In the genomic region with DNA sequence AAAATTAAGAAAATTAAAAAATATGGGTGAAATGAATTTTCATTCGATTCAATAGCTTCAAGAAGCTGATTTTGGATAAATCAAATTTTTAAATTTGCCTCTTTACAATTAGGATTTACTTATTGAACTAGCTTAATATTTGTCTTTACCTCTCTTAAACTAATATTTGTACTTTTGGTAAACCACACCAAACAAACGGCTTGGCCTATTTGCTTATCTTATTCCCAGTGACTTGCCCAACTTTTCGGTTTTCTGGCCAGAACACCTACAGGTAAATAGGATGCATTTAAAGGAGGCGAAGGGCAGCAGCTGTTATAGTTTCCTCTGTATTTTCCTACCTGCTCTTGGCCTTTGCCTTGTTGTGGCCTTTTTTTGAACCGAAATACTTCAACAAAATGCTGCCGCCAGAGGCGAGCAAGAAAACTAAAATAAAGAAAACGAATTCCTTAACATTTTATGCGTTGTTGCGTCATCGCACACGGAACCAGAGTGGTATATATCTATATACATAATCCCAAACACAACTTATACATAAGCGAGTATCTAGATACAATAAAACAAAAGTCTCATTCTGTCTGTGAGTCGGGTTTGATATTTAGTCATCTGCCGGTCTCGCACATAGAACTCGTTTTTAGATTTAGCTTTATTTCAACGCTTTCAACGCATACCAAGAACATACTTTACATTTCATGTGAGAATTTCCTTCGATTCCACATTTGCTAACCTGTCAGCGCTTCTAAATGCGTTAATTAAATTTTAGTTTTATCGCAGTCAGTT, we compare ENCODE assay signal across 1 fruit fly cellular context.
TF ChIP-seq lines count a peak whose summit lies in the region.

No protein-coding gene starts in this region.

TF ChIP-seq in whole organism, embryonic, 481 proteins besides CTCF, POLR2A, EP300 and RAD21 (continued from another document):
- no peak for TF ChIP-seq salm (tag; optimal IDR thresholded peaks at IDR 0.05; lab: Kevin White, UChicago)
- peak; percentile 14 for TF ChIP-seq CG17568 (GFP tag; optimal IDR thresholded peaks at IDR 0.05; lab: Kevin White, UChicago)
- TF ChIP-seq Vsx1 (GFP tag; optimal IDR thresholded peaks at IDR 0.05; lab: Kevin White, UChicago): no peak
- TF ChIP-seq D19A (tag; optimal IDR thresholded peaks at IDR 0.05; lab: Kevin White, UChicago): peak; percentile 18
- TF ChIP-seq CG2712 (tag; optimal IDR thresholded peaks at IDR 0.05; lab: Kevin White, UChicago): peak; percentile 16
- TF ChIP-seq BtbVII (GFP tag; optimal IDR thresholded peaks at IDR 0.05; lab: Kevin White, UChicago): no peak
- no peak for TF ChIP-seq Blimp-1 (GFP tag; optimal IDR thresholded peaks at IDR 0.05; lab: Kevin White, UChicago)
- TF ChIP-seq Bdp1 (GFP tag; optimal IDR thresholded peaks at IDR 0.05; lab: Kevin White, UChicago): no peak
- peak; percentile 86 for TF ChIP-seq ac (GFP tag; optimal IDR thresholded peaks at IDR 0.05; lab: Kevin White, UChicago)
- no peak for TF ChIP-seq Drgx (GFP tag; IDR thresholded peaks at IDR 0.05; lab: Robert Waterston, UW)
- no peak for TF ChIP-seq da (GFP tag; optimal IDR thresholded peaks at IDR 0.05; lab: Kevin White, UChicago)
- TF ChIP-seq NC2β (GFP tag; optimal IDR thresholded peaks at IDR 0.05; lab: Kevin White, UChicago): no peak
- peak; percentile 80 for TF ChIP-seq CG7271 (tag; optimal IDR thresholded peaks at IDR 0.05; lab: Kevin White, UChicago)
- TF ChIP-seq exex (tag; optimal IDR thresholded peaks at IDR 0.05; lab: Kevin White, UChicago): peak; percentile 32
- TF ChIP-seq fd102C (GFP tag; optimal IDR thresholded peaks at IDR 0.05; lab: Kevin White, UChicago): peak; percentile 84
- peak; percentile 57 for TF ChIP-seq CG33557 (GFP tag; optimal IDR thresholded peaks at IDR 0.05; lab: Kevin White, UChicago)
- TF ChIP-seq chif (GFP tag; optimal IDR thresholded peaks at IDR 0.05; lab: Kevin White, UChicago): no peak
- peak; percentile 77 for TF ChIP-seq CG13894 (tag; optimal IDR thresholded peaks at IDR 0.05; lab: Kevin White, UChicago)
- no peak for TF ChIP-seq Jarid2 (GFP tag; optimal IDR thresholded peaks at IDR 0.05; lab: Kevin White, UChicago)
- peak; percentile 53 for TF ChIP-seq dmrt11E (tag; optimal IDR thresholded peaks at IDR 0.05; lab: Kevin White, UChicago)
- TF ChIP-seq CG4617 (GFP tag; optimal IDR thresholded peaks at IDR 0.05; lab: Kevin White, UChicago; ENCODE audit: borderline replicate concordance): no peak
- TF ChIP-seq cad (GFP tag; optimal IDR thresholded peaks at IDR 0.05; lab: Kevin White, UChicago): no peak
- peak; percentile 26 for TF ChIP-seq CG14710 (tag; optimal IDR thresholded peaks at IDR 0.05; lab: Kevin White, UChicago)
- peak; percentile 16 for TF ChIP-seq vfl (GFP tag; optimal IDR thresholded peaks at IDR 0.05; lab: Kevin White, UChicago)
- TF ChIP-seq CG4730 (GFP tag; IDR thresholded peaks at IDR 0.05; lab: Robert Waterston, UW): no peak
- TF ChIP-seq Ptx1 (GFP tag; IDR thresholded peaks at IDR 0.05; lab: Robert Waterston, UW): no peak
- no peak for TF ChIP-seq ci (GFP tag; IDR thresholded peaks at IDR 0.05; lab: Robert Waterston, UW)
- TF ChIP-seq Fer3 (tag; optimal IDR thresholded peaks at IDR 0.05; lab: Kevin White, UChicago): no peak
- peak; percentile 1 for TF ChIP-seq CG15269 (tag; optimal IDR thresholded peaks at IDR 0.05; lab: Kevin White, UChicago)
- peak; percentile 1 for TF ChIP-seq CoRest (tag; optimal IDR thresholded peaks at IDR 0.05; lab: Kevin White, UChicago)
- peak in 1 of 2 experiments; percentile 99 for TF ChIP-seq tll (GFP tag; optimal IDR thresholded peaks at IDR 0.05; lab: Kevin White, UChicago)
- peak; percentile 55 for TF ChIP-seq CG8924 (tag; optimal IDR thresholded peaks at IDR 0.05; lab: Kevin White, UChicago)
- TF ChIP-seq H2.0 (GFP tag; IDR thresholded peaks at IDR 0.05; lab: Robert Waterston, UW): no peak
- no peak for TF ChIP-seq fd3F (GFP tag; optimal IDR thresholded peaks at IDR 0.05; lab: Kevin White, UChicago)
- peak; percentile 28 for TF ChIP-seq kni (GFP tag; optimal IDR thresholded peaks at IDR 0.05; lab: Kevin White, UChicago)
- TF ChIP-seq CG3163 (GFP tag; optimal IDR thresholded peaks at IDR 0.05; lab: Kevin White, UChicago): no peak
- TF ChIP-seq CG2202 (tag; optimal IDR thresholded peaks at IDR 0.05; lab: Kevin White, UChicago): peak; percentile 12
- TF ChIP-seq sens (GFP tag; lab: Kevin White, UChicago): peak; percentile 77
- peak; percentile 74 for TF ChIP-seq CG15696 (tag; optimal IDR thresholded peaks at IDR 0.05; lab: Kevin White, UChicago)
- peak; percentile 48; the same call in 1 of the 2 replicates for TF ChIP-seq sob (GFP tag; IDR thresholded peaks at IDR 0.05; lab: Robert Waterston, UW)
- no peak for TF ChIP-seq jing (GFP tag; optimal IDR thresholded peaks at IDR 0.05; lab: Kevin White, UChicago)
- no peak for TF ChIP-seq CG4328 (GFP tag; optimal IDR thresholded peaks at IDR 0.05; lab: Kevin White, UChicago)
- TF ChIP-seq emc (GFP tag; optimal IDR thresholded peaks at IDR 0.05; lab: Kevin White, UChicago): no peak
- no peak for TF ChIP-seq CG4282 (GFP tag; optimal IDR thresholded peaks at IDR 0.05; lab: Kevin White, UChicago)
- no peak for TF ChIP-seq TFAM (GFP tag; optimal IDR thresholded peaks at IDR 0.05; lab: Kevin White, UChicago)
- no peak for TF ChIP-seq en (GFP tag; optimal IDR thresholded peaks at IDR 0.05; lab: Kevin White, UChicago)
- no peak for TF ChIP-seq Optix (GFP tag; IDR thresholded peaks at IDR 0.05; lab: Robert Waterston, UW)
- TF ChIP-seq CG15011 (GFP tag; optimal IDR thresholded peaks at IDR 0.05; lab: Kevin White, UChicago): peak; percentile 10
- TF ChIP-seq HLHmδ (GFP tag; optimal IDR thresholded peaks at IDR 0.05; lab: Kevin White, UChicago): no peak
- no peak for TF ChIP-seq danr (GFP tag; IDR thresholded peaks at IDR 0.05; lab: Robert Waterston, UW)
- no peak for TF ChIP-seq fu2 (GFP tag; optimal IDR thresholded peaks at IDR 0.05; lab: Kevin White, UChicago)
- TF ChIP-seq nom (GFP tag; optimal IDR thresholded peaks at IDR 0.05; lab: Kevin White, UChicago): no peak
- TF ChIP-seq CG14014 (GFP tag; IDR thresholded peaks at IDR 0.05; lab: Robert Waterston, UW): 0 out of 2 replicates have a peak, but pooled peaks have one; percentile 12
- no peak for TF ChIP-seq pfk (GFP tag; optimal IDR thresholded peaks at IDR 0.05; lab: Kevin White, UChicago)
- peak; percentile 10 for TF ChIP-seq gsb-n (tag; optimal IDR thresholded peaks at IDR 0.05; lab: Kevin White, UChicago)
- TF ChIP-seq sim (GFP tag; IDR thresholded peaks at IDR 0.05; lab: Robert Waterston, UW): no peak
- 0 out of 4 replicates have a peak, but pooled peaks have one; percentile 61 for TF ChIP-seq chinmo (GFP tag; IDR thresholded peaks at IDR 0.05; lab: Robert Waterston, UW; ENCODE audit: partially characterized antibody)
- TF ChIP-seq org-1 (GFP tag; optimal IDR thresholded peaks at IDR 0.05; lab: Kevin White, UChicago): peak; percentile 13
- no peak for TF ChIP-seq CG13287 (GFP tag; IDR thresholded peaks at IDR 0.05; lab: Robert Waterston, UW; ENCODE audit: partially characterized antibody)
- no peak for TF ChIP-seq CG30403 (GFP tag; optimal IDR thresholded peaks at IDR 0.05; lab: Kevin White, UChicago)
- TF ChIP-seq unpg (GFP tag; optimal IDR thresholded peaks at IDR 0.05; lab: Kevin White, UChicago): peak; percentile 13
- no peak for TF ChIP-seq scrt (GFP tag; optimal IDR thresholded peaks at IDR 0.05; lab: Kevin White, UChicago)
- TF ChIP-seq HHEX (GFP tag; optimal IDR thresholded peaks at IDR 0.05; lab: Kevin White, UChicago): peak; percentile 1
- peak in 1 of 3 experiments; percentile 22 for TF ChIP-seq lola (GFP tag; optimal IDR thresholded peaks at IDR 0.05; lab: Kevin White, UChicago)
- TF ChIP-seq D19B (GFP tag; optimal IDR thresholded peaks at IDR 0.05; lab: Kevin White, UChicago): no peak
- no peak for TF ChIP-seq fd64A (GFP tag; optimal IDR thresholded peaks at IDR 0.05; lab: Kevin White, UChicago)
- peak; percentile 47 for TF ChIP-seq Kr (GFP tag; optimal IDR thresholded peaks at IDR 0.05; lab: Kevin White, UChicago)
- TF ChIP-seq Side (GFP tag; optimal IDR thresholded peaks at IDR 0.05; lab: Kevin White, UChicago): peak; percentile 17
- TF ChIP-seq CG6683 (GFP tag; optimal IDR thresholded peaks at IDR 0.05; lab: Kevin White, UChicago): no peak
- peak; percentile 73 for TF ChIP-seq zen (tag; optimal IDR thresholded peaks at IDR 0.05; lab: Kevin White, UChicago)
- TF ChIP-seq CG6813 (GFP tag; optimal IDR thresholded peaks at IDR 0.05; lab: Kevin White, UChicago): peak; percentile 57
- TF ChIP-seq CG1603 (tag; optimal IDR thresholded peaks at IDR 0.05; lab: Kevin White, UChicago): peak; percentile 19
